Worm (Caenorhabditis elegans): Measurements from ENCODE around the gene cest-33.

The cest-33 gene

ce11 chrV:6335226-6335625 is 30.2 kb downstream of the cest-33 start (continued):
- TF ChIP-seq nfya-1 (tag; optimal IDR thresholded peaks at IDR 0.05; ENCODE audit: borderline replicate concordance, insufficient read depth) = no peak
- TF ChIP-seq chd-7 (tag; optimal IDR thresholded peaks at IDR 0.05) = peak; percentile 45
- TF ChIP-seq F57C9.4 (tag; optimal IDR thresholded peaks at IDR 0.05) = no peak
- no peak for TF ChIP-seq egl-18 (GFP tag; IDR thresholded peaks at IDR 0.05)
- no peak for TF ChIP-seq lsy-27 (tag; optimal IDR thresholded peaks at IDR 0.05; ENCODE audit: borderline replicate concordance, insufficient read depth)
- no peak for TF ChIP-seq sdz-38 (tag; optimal IDR thresholded peaks at IDR 0.05)
- TF ChIP-seq hsf-1 (GFP tag; IDR thresholded peaks at IDR 0.05) = peak; percentile 71
- no peak for TF ChIP-seq lin-35 (GFP tag; optimal IDR thresholded peaks at IDR 0.05)
- TF ChIP-seq xnd-1 (tag; optimal IDR thresholded peaks at IDR 0.05) = no peak
- peak; percentile 86 for TF ChIP-seq die-1 (tag; optimal IDR thresholded peaks at IDR 0.05)
- peak; percentile 67; the same call in 1 of the 2 replicates for TF ChIP-seq ztf-25 (GFP tag; IDR thresholded peaks at IDR 0.05)
- no peak for TF ChIP-seq snpc-4 (GFP tag; optimal IDR thresholded peaks at IDR 0.05)
- peak in 1 of 4 experiments; percentile 16 for TF ChIP-seq snpc-4 (tag; optimal IDR thresholded peaks at IDR 0.05)
- TF ChIP-seq aptf-2 (GFP tag; conservative IDR thresholded peaks at IDR 0.05) = no peak
- TF ChIP-seq nhr-179 (tag; optimal IDR thresholded peaks at IDR 0.05) = no peak
- TF ChIP-seq athp-1 (tag; optimal IDR thresholded peaks at IDR 0.05) = peak; percentile 56
- peak; percentile 77; the same call in 1 of the 2 replicates for TF ChIP-seq egl-44 (GFP tag; IDR thresholded peaks at IDR 0.05)
- peak; percentile 76 for TF ChIP-seq sptf-2 (GFP tag; optimal IDR thresholded peaks at IDR 0.05)
- peak; percentile 66 for TF ChIP-seq madf-6 (GFP tag; IDR thresholded peaks at IDR 0.05)
- TF ChIP-seq ets-4 (GFP tag; optimal IDR thresholded peaks at IDR 0.05) = peak; percentile 67
- TF ChIP-seq madf-8 (GFP tag; conservative IDR thresholded peaks at IDR 0.05) = no peak
- TF ChIP-seq madf-3 (GFP tag; IDR thresholded peaks at IDR 0.05) = 0 out of 2 replicates have a peak, but pooled peaks have one; percentile 50
- TF ChIP-seq ZK185.1 (tag; optimal IDR thresholded peaks at IDR 0.05; ENCODE audit: poor library complexity, severe bottlenecking) = peak; percentile 47
- TF ChIP-seq hlh-12 (tag; optimal IDR thresholded peaks at IDR 0.05) = peak; percentile 6
- peak; percentile 34; the same call in 1 of the 2 replicates for TF ChIP-seq egrh-3 (GFP tag; IDR thresholded peaks at IDR 0.05)
- TF ChIP-seq unc-62 (GFP tag; optimal IDR thresholded peaks at IDR 0.05) = no peak
- 0 out of 2 replicates have a peak, but pooled peaks have one; percentile 74 for TF ChIP-seq nhr-120 (GFP tag; IDR thresholded peaks at IDR 0.05)
- TF ChIP-seq ceh-79 (tag; optimal IDR thresholded peaks at IDR 0.05) = peak; percentile 75
- no peak for TF ChIP-seq T26A5.8 (tag; optimal IDR thresholded peaks at IDR 0.05)
- no peak for TF ChIP-seq Y53F4B.3 (GFP tag; IDR thresholded peaks at IDR 0.05)
- peak; percentile 17 for TF ChIP-seq K12H6.12 (tag; optimal IDR thresholded peaks at IDR 0.05)
- TF ChIP-seq mel-28 (tag; optimal IDR thresholded peaks at IDR 0.05; ENCODE audit: borderline replicate concordance) = no peak
- no peak for TF ChIP-seq akir-1 (GFP tag; optimal IDR thresholded peaks at IDR 0.05)
- TF ChIP-seq sea-2 (GFP tag; IDR thresholded peaks at IDR 0.05) = 0 out of 2 replicates have a peak, but pooled peaks have one; percentile 9
- TF ChIP-seq rpc-1 (optimal IDR thresholded peaks at IDR 0.05) = peak; percentile 81
- peak; percentile 86 for TF ChIP-seq rpc-1 (tag; optimal IDR thresholded peaks at IDR 0.05)
- peak; percentile 54 for TF ChIP-seq attf-3 (GFP tag; conservative IDR thresholded peaks at IDR 0.05)
- peak; percentile 91 for TF ChIP-seq Y56A3A.18 (GFP tag; IDR thresholded peaks at IDR 0.05)
- no peak for TF ChIP-seq Y67H2A.10 (GFP tag; conservative IDR thresholded peaks at IDR 0.05)
- peak; percentile 91 for TF ChIP-seq tbp1 (GFP tag; optimal IDR thresholded peaks at IDR 0.05)
- TF ChIP-seq nfya-2 (GFP tag; IDR thresholded peaks at IDR 0.05) = no peak
- peak; percentile 24 for TF ChIP-seq mes-4 (tag; optimal IDR thresholded peaks at IDR 0.05)
- peak; percentile 2 for TF ChIP-seq fkh-3 (tag; optimal IDR thresholded peaks at IDR 0.05)
- peak; percentile 28 for TF ChIP-seq unc-130 (GFP tag; optimal IDR thresholded peaks at IDR 0.05)
- TF ChIP-seq B0035.1 (tag; optimal IDR thresholded peaks at IDR 0.05) = no peak
- no peak for TF ChIP-seq ccch-3 (GFP tag; optimal IDR thresholded peaks at IDR 0.05)
- TF ChIP-seq F57A8.1 (GFP tag; optimal IDR thresholded peaks at IDR 0.05) = peak; percentile 85
- TF ChIP-seq B0019.2 (GFP tag; conservative IDR thresholded peaks at IDR 0.05) = no peak
- peak; percentile 64; the same call in 1 of the 2 replicates for TF ChIP-seq nfyb-1 (GFP tag; IDR thresholded peaks at IDR 0.05)
